Worm (Caenorhabditis elegans) whole organism, L1 larva: ENCODE results near the gene C44B7.5.

Experiments
- C04F5.9 ChIP-seq: sonication (generic microtip); optimal IDR thresholded peaks from 2 replicates; lab custom pipeline; 2016; ENCODE audit warnings: missing genetic modification characterization, missing compliant biosample characterization
- C16A3.4 ChIP-seq: fragments of 150-350 bp; optimal IDR thresholded peaks from 2 replicates; lab custom pipeline; 2014; ENCODE audit warnings: missing biosample characterization, missing genetic modification characterization
- aha-1 ChIP-seq: fragments of 150-350 bp; optimal IDR thresholded peaks from 2 replicates; lab custom pipeline; 2014; ENCODE audit warnings: missing biosample characterization, missing genetic modification characterization
- aly-2 ChIP-seq: fragments of 150-350 bp; optimal IDR thresholded peaks from 2 replicates; lab custom pipeline; 2014; ENCODE audit warnings: missing biosample characterization, missing genetic modification characterization
- ama-1 ChIP-seq: fragments of 150-350 bp; optimal IDR thresholded peaks from 2 replicates; lab custom pipeline; 2014
- blmp-1 ChIP-seq: fragments of 150-350 bp; optimal IDR thresholded peaks from 2 replicates; lab custom pipeline; 2014; ENCODE audit warnings: missing biosample characterization, missing genetic modification characterization
- ceh-63 ChIP-seq: fragments of 200-800 bp; sonication (Bioruptor generic); optimal IDR thresholded peaks from 2 replicates; lab custom pipeline; 2018; ENCODE audit warnings: mild to moderate bottlenecking, missing genetic modification characterization, missing compliant biosample characterization
- ceh-82 ChIP-seq, 3 experiments: fragments of 150-350 bp in 1 of 3; sonication (generic microtip) in 2 of 3; optimal IDR thresholded peaks; 2 replicates each; lab custom pipeline; 2014 to 2017; ENCODE audit warnings: missing biosample characterization in 3 of 3, missing genetic modification characterization in 3 of 3
- efl-1 ChIP-seq, 4 experiments: fragments of 150-350 bp; optimal IDR thresholded peaks in 3 of 4; peaks in 1 of 4; 1 replicate in 1 of 4; 2 replicates in 3 of 4; lab custom pipeline; 2014; ENCODE audit warnings: missing biosample characterization in 2 of 4, missing genetic modification characterization in 2 of 4, missing genetic modification reagents in 2 of 4
- egl-13 ChIP-seq: sonication (generic microtip); optimal IDR thresholded peaks from 2 replicates; lab custom pipeline; 2016; ENCODE audit warnings: missing genotype, missing genetic modification reagents, missing genetic modification characterization, missing compliant biosample characterization
- egl-27 ChIP-seq, 2 experiments: fragments of 150-350 bp in 1 of 2; sonication (generic microtip); optimal IDR thresholded peaks; 3 replicates each; lab custom pipeline; 2017 to 2018; ENCODE audit warnings: missing biosample characterization in 2 of 2, missing genetic modification characterization in 2 of 2, missing genetic modification reagents in 2 of 2
- elt-3 ChIP-seq, 6 experiments: fragments of 150-350 bp in 1 of 6; sonication (generic microtip); optimal IDR thresholded peaks; 2 replicates each; lab custom pipeline; 2017 to 2018; ENCODE audit warnings: missing biosample characterization in 6 of 6, missing genetic modification characterization in 6 of 6, inconsistent platforms in 1 of 6
- ets-5 ChIP-seq: fragments of 200-800 bp; sonication (Bioruptor generic); IDR thresholded peaks from 2 replicates; pipeline ENCODE4 v1.3.6; 2022; ENCODE audit warnings: missing genetic modification characterization, missing compliant biosample characterization
- fkh-4 ChIP-seq: sonication (generic microtip); optimal IDR thresholded peaks from 2 replicates; lab custom pipeline; 2016; ENCODE audit warnings: missing compliant biosample characterization, missing genetic modification characterization, borderline replicate concordance
- fkh-8 ChIP-seq: sonication (generic microtip); optimal IDR thresholded peaks from 2 replicates; lab custom pipeline; 2016; ENCODE audit warnings: mild to moderate bottlenecking, missing genetic modification characterization, missing compliant biosample characterization
- fos-1 ChIP-seq: fragments of 150-350 bp; optimal IDR thresholded peaks from 2 replicates; lab custom pipeline; 2014; ENCODE audit warnings: missing biosample characterization, missing genetic modification characterization
- grh-1 ChIP-seq: fragments of 200-800 bp; sonication (Bioruptor generic); IDR thresholded peaks from 2 replicates; pipeline ENCODE4 v1.3.6; 2022; ENCODE audit warnings: missing genetic modification reagents, missing genetic modification characterization, missing compliant biosample characterization
- hlh-17 ChIP-seq: fragments of 200-800 bp; sonication (Bioruptor generic); optimal IDR thresholded peaks from 2 replicates; lab custom pipeline; 2018; ENCODE audit warnings: missing genetic modification characterization, mild to moderate bottlenecking, missing compliant biosample characterization, moderate library complexity, borderline replicate concordance
- hlh-4 ChIP-seq: sonication (generic microtip); optimal IDR thresholded peaks from 2 replicates; lab custom pipeline; 2016; ENCODE audit warnings: mild to moderate bottlenecking, missing genetic modification characterization, missing compliant biosample characterization
- hpl-2 ChIP-seq: fragments of 150-350 bp; optimal IDR thresholded peaks from 2 replicates; lab custom pipeline; 2014; ENCODE audit warnings: missing biosample characterization, missing genetic modification reagents, missing genetic modification characterization
- irx-1 ChIP-seq: sonication (generic microtip); optimal IDR thresholded peaks from 2 replicates; lab custom pipeline; 2016; ENCODE audit warnings: missing genetic modification characterization, missing compliant biosample characterization
- lin-14 ChIP-seq: fragments of 200-800 bp; sonication (Bioruptor generic); optimal IDR thresholded peaks from 2 replicates; lab custom pipeline; 2018; ENCODE audit warnings: mild to moderate bottlenecking, missing genetic modification characterization, moderate library complexity, missing compliant biosample characterization
- lir-3 ChIP-seq: sonication (generic microtip); optimal IDR thresholded peaks from 2 replicates; lab custom pipeline; 2016; ENCODE audit warnings: mild to moderate bottlenecking, missing genetic modification characterization, moderate library complexity, missing compliant biosample characterization; ENCODE audit not compliant: poor library complexity
- lsy-2 ChIP-seq, 2 experiments: fragments of 150-350 bp; optimal IDR thresholded peaks; 2 replicates each; lab custom pipeline; 2014; ENCODE audit warnings: missing biosample characterization in 2 of 2, missing genetic modification characterization in 2 of 2
- mab-9 ChIP-seq: fragments of 200-800 bp; sonication (Bioruptor generic); IDR thresholded peaks from 2 replicates; pipeline ENCODE4 v1.3.6; 2022; ENCODE audit warnings: missing genetic modification reagents, missing genetic modification characterization, missing compliant biosample characterization
- mef-2 ChIP-seq: fragments of 150-350 bp; optimal IDR thresholded peaks from 2 replicates; lab custom pipeline; 2014; ENCODE audit warnings: missing biosample characterization, missing genetic modification characterization
- mep-1 ChIP-seq: fragments of 150-350 bp; optimal IDR thresholded peaks from 2 replicates; lab custom pipeline; 2014; ENCODE audit warnings: missing biosample characterization, missing genetic modification characterization
- nhr-19 ChIP-seq: fragments of 200-800 bp; sonication (Bioruptor generic); conservative IDR thresholded peaks from 2 replicates; pipeline ENCODE4 v1.3.6; 2022; ENCODE audit warnings: missing genetic modification characterization, missing compliant biosample characterization
- nhr-20 ChIP-seq: sonication (generic microtip); optimal IDR thresholded peaks from 2 replicates; lab custom pipeline; 2016; ENCODE audit warnings: mild to moderate bottlenecking, missing genetic modification characterization, missing compliant biosample characterization
- nhr-47 ChIP-seq: sonication (generic microtip); optimal IDR thresholded peaks from 2 replicates; lab custom pipeline; 2016; ENCODE audit warnings: mild to moderate bottlenecking, missing genetic modification characterization, moderate library complexity, missing compliant biosample characterization
- nhr-76 ChIP-seq: sonication (generic microtip); optimal IDR thresholded peaks from 2 replicates; lab custom pipeline; 2017; ENCODE audit warnings: missing biosample characterization, missing genetic modification characterization
- nhr-77 ChIP-seq: fragments of 150-350 bp; optimal IDR thresholded peaks from 2 replicates; lab custom pipeline; 2014; ENCODE audit warnings: missing biosample characterization, missing genetic modification characterization
- nhr-84 ChIP-seq: sonication (generic microtip); optimal IDR thresholded peaks from 2 replicates; lab custom pipeline; 2017; ENCODE audit warnings: missing biosample characterization, missing genetic modification characterization
- nhr-85 ChIP-seq: sonication (generic microtip); peaks from one replicate; lab custom pipeline; 2016; ENCODE audit warnings: missing genetic modification characterization, inconsistent platforms, missing compliant biosample characterization
- pag-3 ChIP-seq: sonication (generic microtip); optimal IDR thresholded peaks from 2 replicates; lab custom pipeline; 2017; ENCODE audit warnings: missing genetic modification characterization, mild to moderate bottlenecking, missing compliant biosample characterization, antibody characterized with exemption, borderline replicate concordance; ENCODE audit not compliant: insufficient read depth
- pax-3 ChIP-seq: fragments of 200-800 bp; sonication (Bioruptor generic); optimal IDR thresholded peaks from 2 replicates; lab custom pipeline; 2018; ENCODE audit warnings: mild to moderate bottlenecking, missing genetic modification characterization, moderate library complexity, missing compliant biosample characterization
- pqm-1 ChIP-seq: sonication (generic microtip); optimal IDR thresholded peaks from 3 replicates; lab custom pipeline; 2017; ENCODE audit warnings: missing biosample characterization, missing genetic modification characterization
- rnt-1 ChIP-seq: sonication (generic microtip); optimal IDR thresholded peaks from 2 replicates; lab custom pipeline; 2016; ENCODE audit warnings: mild to moderate bottlenecking, missing genetic modification characterization, moderate library complexity, missing compliant biosample characterization
- skn-1 ChIP-seq: fragments of 150-350 bp; optimal IDR thresholded peaks from 2 replicates; lab custom pipeline; 2014; ENCODE audit warnings: missing biosample characterization, missing genetic modification characterization
- snpc-4 ChIP-seq: fragments of 150-350 bp; optimal IDR thresholded peaks from 2 replicates; lab custom pipeline; 2014; ENCODE audit warnings: missing biosample characterization, missing genetic modification characterization
- unc-130 ChIP-seq: fragments of 150-350 bp; optimal IDR thresholded peaks from 2 replicates; lab custom pipeline; 2017; ENCODE audit warnings: missing biosample characterization, missing genetic modification characterization, inconsistent platforms
- unc-62 ChIP-seq: fragments of 150-350 bp; optimal IDR thresholded peaks from 2 replicates; lab custom pipeline; 2014; ENCODE audit warnings: missing biosample characterization, missing genetic modification reagents, missing genetic modification characterization
- unc-86 ChIP-seq: sonication (generic microtip); optimal IDR thresholded peaks from 2 replicates; lab custom pipeline; 2016; ENCODE audit warnings: missing genetic modification characterization, missing compliant biosample characterization
- xbp-1 ChIP-seq: sonication (generic microtip); optimal IDR thresholded peaks from 2 replicates; lab custom pipeline; 2016; ENCODE audit warnings: missing genetic modification characterization, missing compliant biosample characterization
- zag-1 ChIP-seq: fragments of 150-350 bp; optimal IDR thresholded peaks from 2 replicates; lab custom pipeline; 2014; ENCODE audit warnings: missing biosample characterization, missing genetic modification characterization
- ztf-4 ChIP-seq: fragments of 150-350 bp; optimal IDR thresholded peaks from 2 replicates; lab custom pipeline; 2014; ENCODE audit warnings: missing biosample characterization, missing genetic modification characterization

Gene C44B7.5

DNA sequence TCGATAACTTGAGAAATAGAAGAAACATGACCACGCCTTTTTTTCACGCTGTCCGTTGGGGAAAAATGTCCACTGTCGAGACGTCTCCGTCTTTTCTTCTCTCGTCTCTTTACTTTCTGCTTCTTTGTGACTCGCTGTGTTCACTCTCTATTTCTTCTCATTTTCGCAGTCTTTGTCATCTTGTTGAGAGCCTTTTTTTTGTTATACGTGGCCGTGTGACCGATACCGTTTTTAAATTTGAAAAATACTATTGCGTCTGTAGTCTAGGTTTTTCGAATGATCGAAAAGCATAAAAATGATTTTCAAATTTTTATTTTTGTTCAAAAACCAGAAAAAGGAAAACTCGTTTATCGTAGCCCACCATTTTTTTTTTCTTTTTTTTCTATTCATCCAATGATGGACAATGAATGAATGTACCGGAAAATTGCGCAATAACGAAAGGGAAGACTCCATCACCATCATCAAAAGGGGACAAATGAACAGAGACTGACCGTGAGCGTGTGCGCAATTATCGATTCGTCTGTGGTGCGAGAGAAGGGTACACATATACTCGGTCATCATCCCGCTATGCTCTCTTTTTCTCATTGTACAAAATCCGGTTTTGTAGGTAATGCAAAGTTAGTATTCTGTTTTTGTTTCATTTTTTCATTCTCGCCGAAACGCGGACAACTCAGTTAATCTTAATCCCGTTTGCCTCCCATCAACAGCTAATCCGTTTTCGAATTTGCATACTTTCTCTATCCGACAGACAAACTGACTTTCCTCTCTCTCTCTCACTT is 28.0 kb downstream of the C44B7.5 start (continued):
- TF ChIP-seq egl-27 (tag; optimal IDR thresholded peaks at IDR 0.05; lab: Kevin White, UChicago) = peak in 1 of 2 experiments; percentile 59
- no peak for TF ChIP-seq xbp-1
- TF ChIP-seq lir-3 (tag; lab: Kevin White, UChicago) = no peak
- no peak for TF ChIP-seq hpl-2
- no peak for TF ChIP-seq C04F5.9 (tag; lab: Kevin White, UChicago)
- no peak for TF ChIP-seq nhr-84 (tag; lab: Kevin White, UChicago)
- TF ChIP-seq grh-1 (GFP tag; lab: Robert Waterston, UW) = peak; percentile 21; the same call in 1 of the 2 replicates
- TF ChIP-seq ceh-63 (GFP tag; lab: Kevin White, UChicago) = no peak
- no peak for TF ChIP-seq nhr-47 (tag; lab: Kevin White, UChicago)
- no peak for TF ChIP-seq zag-1 (tag; lab: Kevin White, UChicago)
- TF ChIP-seq efl-1 (optimal IDR thresholded peaks at IDR 0.05; lab: Kevin White, UChicago) = peak in 1 of 2 experiments; percentile 11
- TF ChIP-seq efl-1 (GFP tag; optimal IDR thresholded peaks at IDR 0.05 in 1 of 2; lab: Kevin White, UChicago) = peak in 1 of 2 experiments; percentile 42
- TF ChIP-seq nhr-85 (tag; lab: Kevin White, UChicago) = peak; percentile 75
- no peak for TF ChIP-seq elt-3 (tag; optimal IDR thresholded peaks at IDR 0.05; lab: Kevin White, UChicago)
- no peak for TF ChIP-seq fkh-8
- no peak for TF ChIP-seq unc-86 (tag; lab: Kevin White, UChicago)
- peak; percentile 56 for TF ChIP-seq mep-1 (tag; lab: Kevin White, UChicago)
- no peak for TF ChIP-seq unc-130 (tag; lab: Kevin White, UChicago)
- no peak for TF ChIP-seq pax-3 (tag; lab: Kevin White, UChicago)
- no peak for TF ChIP-seq ets-5
- no peak for TF ChIP-seq unc-62 (GFP tag; lab: Kevin White, UChicago)
- TF ChIP-seq ama-1 (lab: Kevin White, UChicago) = no peak
- TF ChIP-seq rnt-1 (tag; lab: Kevin White, UChicago) = peak; percentile 14
- TF ChIP-seq mef-2 (tag; lab: Kevin White, UChicago) = no peak
- no peak for TF ChIP-seq C16A3.4 (tag; lab: Kevin White, UChicago)
- TF ChIP-seq nhr-76 = no peak
- TF ChIP-seq lin-14 = peak; percentile 18
- TF ChIP-seq, all 84 proteins: peak for 12

DNA sequence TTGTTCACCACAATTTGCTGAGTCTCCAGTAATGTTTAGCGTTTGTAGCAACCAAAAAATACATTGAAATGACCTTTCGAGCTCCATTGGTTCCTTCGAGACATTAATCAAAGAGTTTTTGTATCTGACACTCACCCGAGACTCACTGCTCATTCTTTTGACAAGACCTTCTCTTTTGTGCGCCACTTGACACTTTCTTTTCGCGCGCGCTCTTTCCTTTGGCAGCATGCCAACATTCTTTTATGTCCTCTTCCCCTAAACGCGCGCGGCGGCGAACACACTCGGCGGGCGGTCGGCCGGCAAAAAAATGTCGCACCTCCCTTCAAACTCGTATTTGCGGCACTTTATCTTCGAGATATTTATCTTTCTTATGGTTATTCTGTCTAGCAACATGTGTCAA is 28.7 kb downstream of the C44B7.5 start:
- peak; percentile 66 for TF ChIP-seq lin-14
- TF ChIP-seq nhr-20 (tag; lab: Kevin White, UChicago) = no peak
- peak in 1 of 3 experiments; percentile 7 for TF ChIP-seq ceh-82 (tag; optimal IDR thresholded peaks at IDR 0.05; lab: Kevin White, UChicago)
- no peak for TF ChIP-seq pag-3 (tag; lab: Kevin White, UChicago)
- TF ChIP-seq blmp-1 (tag; lab: Kevin White, UChicago) = peak; percentile 15
- peak; percentile 62 for TF ChIP-seq nhr-85 (tag; lab: Kevin White, UChicago)

DNA sequence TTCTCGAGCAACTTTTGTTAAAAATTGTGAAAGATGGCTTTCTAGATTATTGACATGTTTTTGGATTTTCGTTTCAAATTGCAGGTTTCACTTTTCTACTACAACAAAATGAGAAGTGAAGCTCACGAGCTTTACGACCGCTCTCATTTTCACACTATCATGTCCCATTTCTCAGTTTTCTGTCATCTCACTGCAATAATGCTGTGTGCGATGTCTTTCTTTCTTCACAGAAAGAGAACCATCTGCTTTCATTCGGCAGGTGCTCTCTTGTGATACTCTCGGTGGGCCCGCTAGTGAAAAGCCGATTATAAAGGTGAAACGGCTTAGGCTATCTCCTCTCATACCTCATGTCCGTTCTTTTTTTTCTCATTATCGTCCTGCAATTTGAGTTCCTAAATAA is 29.2 kb downstream of the C44B7.5 start:
- peak in 1 of 2 experiments; percentile 45 for TF ChIP-seq egl-27 (tag; optimal IDR thresholded peaks at IDR 0.05; lab: Kevin White, UChicago)
- TF ChIP-seq hlh-4 (tag; lab: Kevin White, UChicago) = no peak
- TF ChIP-seq lsy-2 (tag; optimal IDR thresholded peaks at IDR 0.05; lab: Kevin White, UChicago) = no peak
- TF ChIP-seq snpc-4 = no peak
- no peak for TF ChIP-seq fos-1 (tag; lab: Kevin White, UChicago)
- peak; percentile 47 for TF ChIP-seq rnt-1 (tag; lab: Kevin White, UChicago)

DNA sequence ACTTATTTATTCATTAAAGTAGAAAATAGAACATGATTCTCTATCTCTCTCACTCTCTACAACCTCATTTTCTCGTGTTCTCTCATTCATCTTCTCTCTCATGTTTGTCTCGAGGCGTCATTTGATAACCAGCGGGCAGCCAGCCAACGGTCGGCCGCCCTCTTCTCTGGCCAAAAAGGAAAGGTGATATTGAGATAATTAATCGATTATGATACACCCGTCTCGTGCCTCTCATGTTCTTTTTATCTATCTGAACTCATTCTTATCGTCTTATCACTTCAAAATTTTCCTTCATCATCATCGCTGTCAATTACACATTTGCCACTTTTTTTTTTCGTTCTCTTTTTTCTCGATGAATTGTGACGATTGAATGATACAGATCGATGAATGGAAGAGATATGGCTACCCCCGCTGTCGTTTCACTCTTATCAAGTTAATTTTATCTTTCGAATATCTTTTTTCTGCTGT is 29.7 kb downstream of the C44B7.5 start:
- no peak for TF ChIP-seq fkh-4 (tag; lab: Kevin White, UChicago)
- TF ChIP-seq efl-1 (optimal IDR thresholded peaks at IDR 0.05; lab: Kevin White, UChicago) = peak in 1 of 2 experiments; percentile 28
- TF ChIP-seq efl-1 (GFP tag; optimal IDR thresholded peaks at IDR 0.05 in 1 of 2; lab: Kevin White, UChicago) = peak in 1 of 2 experiments; percentile 90
- no peak for TF ChIP-seq mab-9 (GFP tag; lab: Robert Waterston, UW)
- peak; percentile 94 for TF ChIP-seq nhr-20 (tag; lab: Kevin White, UChicago)
- TF ChIP-seq nhr-85 (tag; lab: Kevin White, UChicago) = peak; percentile 99
- peak; percentile 35 for TF ChIP-seq skn-1 (tag; lab: Kevin White, UChicago)
- TF ChIP-seq ztf-4 (tag; lab: Kevin White, UChicago) = peak; percentile 40
- peak; percentile 71 for TF ChIP-seq nhr-19
- TF ChIP-seq aly-2 (tag; lab: Kevin White, UChicago) = no peak
- peak; percentile 7 for TF ChIP-seq fkh-8
- TF ChIP-seq egl-13 (tag; lab: Kevin White, UChicago) = no peak
- peak; percentile 26 for TF ChIP-seq nhr-77 (tag; lab: Kevin White, UChicago)
- no peak for TF ChIP-seq irx-1 (tag; lab: Kevin White, UChicago)
- peak; percentile 70 for TF ChIP-seq pqm-1 (tag; lab: Kevin White, UChicago)
- no peak for TF ChIP-seq aha-1
- TF ChIP-seq hlh-17 (GFP tag; lab: Kevin White, UChicago) = no peak
